Worm (Caenorhabditis elegans) whole organism, late embryonic: ENCODE measurements around the gene C08H9.18.

Experiments used
- K02D7.2 ChIP-seq: sonication (generic microtip); optimal IDR thresholded peaks from 2 replicates; lab custom pipeline; 2017; ENCODE audit warnings: mild to moderate bottlenecking, missing genetic modification characterization, missing compliant biosample characterization
- K09A11.1 ChIP-seq: sonication (generic microtip); optimal IDR thresholded peaks from 2 replicates; lab custom pipeline; 2017; ENCODE audit warnings: antibody characterized with exemption, mild to moderate bottlenecking, missing genetic modification characterization, missing compliant biosample characterization; ENCODE audit not compliant: insufficient read depth
- T23F11.4 ChIP-seq: fragments of 200-800 bp; sonication (Bioruptor generic); optimal IDR thresholded peaks from 2 replicates; lab custom pipeline; 2018; ENCODE audit warnings: mild to moderate bottlenecking, missing genetic modification characterization, missing compliant biosample characterization
- ama-1 ChIP-seq: fragments of 150-350 bp; optimal IDR thresholded peaks from 2 replicates; lab custom pipeline; 2014
- ceh-24 ChIP-seq: sonication (generic microtip); optimal IDR thresholded peaks from 2 replicates; lab custom pipeline; 2016; ENCODE audit warnings: mild to moderate bottlenecking, missing genetic modification characterization, missing compliant biosample characterization
- ceh-31 ChIP-seq: sonication (generic microtip); optimal IDR thresholded peaks from 2 replicates; lab custom pipeline; 2016; ENCODE audit warnings: missing genetic modification characterization, missing compliant biosample characterization
- hlh-8 ChIP-seq: sonication (generic microtip); optimal IDR thresholded peaks from 2 replicates; lab custom pipeline; 2016; ENCODE audit warnings: missing genotype, missing genetic modification characterization, missing compliant biosample characterization
- lin-11 ChIP-seq: fragments of 200-800 bp; sonication (Bioruptor generic); optimal IDR thresholded peaks from 2 replicates; lab custom pipeline; 2018; ENCODE audit warnings: mild to moderate bottlenecking, missing genetic modification characterization, missing compliant biosample characterization
- pha-4 ChIP-seq: fragments of 150-350 bp; optimal IDR thresholded peaks from 2 replicates; lab custom pipeline; 2018; ENCODE audit warnings: missing biosample characterization, missing genetic modification reagents, missing genetic modification characterization
- pqm-1 ChIP-seq: sonication (generic microtip); optimal IDR thresholded peaks from 2 replicates; lab custom pipeline; 2016; ENCODE audit warnings: missing genetic modification characterization, missing compliant biosample characterization
- pros-1 ChIP-seq: fragments of 150-350 bp; optimal IDR thresholded peaks from 2 replicates; lab custom pipeline; 2014; ENCODE audit warnings: missing biosample characterization, missing genetic modification reagents, missing genetic modification characterization
- tbx-2 ChIP-seq: sonication (generic microtip); optimal IDR thresholded peaks from 2 replicates; lab custom pipeline; 2016; ENCODE audit warnings: missing genetic modification characterization, missing compliant biosample characterization

DNA sequence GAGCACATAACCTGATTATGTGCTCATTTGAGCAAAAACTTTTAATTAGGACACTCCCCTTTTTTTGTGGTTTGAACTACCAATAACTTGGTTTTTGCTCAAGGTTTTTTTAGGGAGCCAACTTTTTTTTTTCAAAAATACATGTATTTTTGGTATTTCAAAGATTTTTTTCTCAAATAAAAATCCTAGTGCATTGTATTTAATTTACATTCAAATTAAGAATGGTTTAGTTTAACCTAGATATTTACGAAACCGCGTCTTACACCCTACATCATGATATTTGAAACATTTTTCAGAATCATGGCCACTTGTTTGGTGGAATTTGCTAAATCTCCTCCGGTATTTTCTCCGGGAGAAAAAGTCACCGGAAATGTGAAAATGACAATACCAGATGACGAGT, 27.1 kb downstream of the C08H9.18 start, which contains the start of gene arrd-5:
- TF ChIP-seq ceh-24 (tag; lab: Kevin White, UChicago) (no peak), ceh-31 (tag; lab: Kevin White, UChicago) (no peak), pros-1 (tag; lab: Kevin White, UChicago) (no peak), pqm-1 (tag; lab: Kevin White, UChicago) (no peak), ama-1 (lab: Kevin White, UChicago) (no peak), hlh-8 (tag; lab: Kevin White, UChicago) (no peak), tbx-2 (no peak), K09A11.1 (tag; lab: Kevin White, UChicago) (no peak), lin-11 (tag; lab: Kevin White, UChicago) (no peak), K02D7.2 (tag; lab: Kevin White, UChicago) (no peak), T23F11.4 (GFP tag; lab: Kevin White, UChicago) (no peak), pha-4 (tag; lab: Kevin White, UChicago) (no peak)
